Fruit fly (Drosophila melanogaster): ENCODE measurements around the gene Ssl1.
A peak's percentile ranks its signal among the peaks of the same experiment; 100 is the strongest.

The Ssl1 gene

DNA sequence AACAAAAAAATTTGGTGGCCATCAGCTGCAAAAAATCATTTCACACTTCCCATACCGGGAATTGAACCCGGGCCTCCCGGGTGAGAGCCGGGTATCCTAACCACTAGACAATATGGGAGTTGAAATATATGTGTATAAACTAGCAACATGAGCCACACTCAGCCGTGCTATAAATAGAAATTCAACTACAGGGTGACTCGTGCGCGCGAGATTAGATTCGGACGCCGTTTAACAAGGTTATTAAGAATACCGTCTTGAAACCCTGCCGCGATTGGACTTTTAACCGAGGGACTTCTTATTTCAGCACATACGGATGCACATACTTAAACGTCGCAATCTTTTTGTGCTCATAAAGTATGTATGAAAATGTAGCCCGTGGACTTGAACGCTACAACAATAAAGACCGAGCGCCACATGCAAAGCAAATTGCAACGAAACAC, 31.2 kb upstream of the Ssl1 start:
- TF ChIP-seq tap (tag; optimal IDR thresholded peaks at IDR 0.05) (peak; percentile 44), CG4854 (GFP tag; optimal IDR thresholded peaks at IDR 0.05) (no peak), bowl (GFP tag; IDR thresholded peaks at IDR 0.05) (no peak), Six4 (GFP tag; optimal IDR thresholded peaks at IDR 0.05) (no peak), CG1529 (GFP tag; optimal IDR thresholded peaks at IDR 0.05) (no peak), Bdp1 (GFP tag; optimal IDR thresholded peaks at IDR 0.05) (peak; percentile 99), aop (GFP tag; IDR thresholded peaks at IDR 0.05) (no peak), da (GFP tag; optimal IDR thresholded peaks at IDR 0.05) (no peak), Ets65A (GFP tag) (peak; percentile 26), ci (GFP tag; IDR thresholded peaks at IDR 0.05) (peak; percentile 21; the same call in 1 of the 3 replicates), hb (GFP tag; IDR thresholded peaks at IDR 0.05; ENCODE audit: partially characterized antibody) (peak; percentile 86), Myb (GFP tag; optimal IDR thresholded peaks at IDR 0.05) (no peak), CG6813 (GFP tag; optimal IDR thresholded peaks at IDR 0.05) (peak; percentile 42), CG7928 (GFP tag; optimal IDR thresholded peaks at IDR 0.05) (no peak), CG15479 (GFP tag; optimal IDR thresholded peaks at IDR 0.05) (no peak), CG17385 (GFP tag; optimal IDR thresholded peaks at IDR 0.05) (no peak), CG2120 (GFP tag; optimal IDR thresholded peaks at IDR 0.05) (no peak), Nf-YA (GFP tag; IDR thresholded peaks at IDR 0.05) (no peak), dati (GFP tag; IDR thresholded peaks at IDR 0.05) (no peak), org-1 (GFP tag; optimal IDR thresholded peaks at IDR 0.05) (no peak), stc (GFP tag; IDR thresholded peaks at IDR 0.05) (no peak), CG4328 (GFP tag; optimal IDR thresholded peaks at IDR 0.05) (no peak), Fer2 (tag; optimal IDR thresholded peaks at IDR 0.05) (no peak), CG3407 (GFP tag; optimal IDR thresholded peaks at IDR 0.05) (no peak), tio (GFP tag; optimal IDR thresholded peaks at IDR 0.05) (no peak), CG6791 (GFP tag; IDR thresholded peaks at IDR 0.05; ENCODE audit: partially characterized antibody) (peak; percentile 98), CG8388 (GFP tag; optimal IDR thresholded peaks at IDR 0.05) (peak; percentile 0), sim (GFP tag; IDR thresholded peaks at IDR 0.05) (0 out of 2 replicates have a peak, but pooled peaks have one; percentile 29), CG11085 (GFP tag; IDR thresholded peaks at IDR 0.05) (no peak), unpg (GFP tag; optimal IDR thresholded peaks at IDR 0.05) (no peak), HHEX (GFP tag; optimal IDR thresholded peaks at IDR 0.05) (peak; percentile 31), mam (GFP tag; optimal IDR thresholded peaks at IDR 0.05) (no peak), gce (GFP tag; IDR thresholded peaks at IDR 0.05) (peak; percentile 7; the same call in 1 of the 3 replicates), insv (GFP tag; optimal IDR thresholded peaks at IDR 0.05) (no peak), Dad (GFP tag; optimal IDR thresholded peaks at IDR 0.05) (no peak), B-H2 (GFP tag; optimal IDR thresholded peaks at IDR 0.05) (no peak), pum (GFP tag; optimal IDR thresholded peaks at IDR 0.05) (no peak), CG15269 (tag; optimal IDR thresholded peaks at IDR 0.05) (peak; percentile 4), seq (GFP tag; IDR thresholded peaks at IDR 0.05) (no peak), inv (GFP tag; IDR thresholded peaks at IDR 0.05; ENCODE audit: partially characterized antibody) (peak; percentile 58), CG17359 (tag; optimal IDR thresholded peaks at IDR 0.05) (no peak), fd96Cb (tag; optimal IDR thresholded peaks at IDR 0.05) (no peak), ham (GFP tag; IDR thresholded peaks at IDR 0.05) (no peak), dm (GFP tag; optimal IDR thresholded peaks at IDR 0.05) (no peak), dmrt11E (tag; optimal IDR thresholded peaks at IDR 0.05) (no peak), bcd (GFP tag; optimal IDR thresholded peaks at IDR 0.05) (no peak), hth (optimal IDR thresholded peaks at IDR 0.05) (no peak), lmd (GFP tag; IDR thresholded peaks at IDR 0.05) (no peak), kni (GFP tag; optimal IDR thresholded peaks at IDR 0.05) (no peak), Atf3 (GFP tag; optimal IDR thresholded peaks at IDR 0.05) (no peak), sc (optimal IDR thresholded peaks at IDR 0.05) (no peak), sc (GFP tag; optimal IDR thresholded peaks at IDR 0.05) (no peak)
